Fruit fly (Drosophila melanogaster) whole organism, embryonic: ENCODE measurements around the gene CG13390.

Experiments
- Atf-2 ChIP-seq: fragments of 200-800 bp; sonication (Bioruptor generic); optimal IDR thresholded peaks from 2 replicates; lab custom pipeline; 2016; ENCODE audit warnings: missing biosample characterization, missing genetic modification characterization
- Bteb2 ChIP-seq: fragments of 200-800 bp; sonication (Bioruptor generic); optimal IDR thresholded peaks from 2 replicates; lab custom pipeline; 2016; ENCODE audit warnings: missing biosample characterization, missing genetic modification characterization
- CG10267 ChIP-seq: fragments of 200-800 bp; sonication (Bioruptor generic); optimal IDR thresholded peaks from 2 replicates; lab custom pipeline; 2018; ENCODE audit warnings: missing biosample characterization, mild to moderate bottlenecking, missing genetic modification characterization, moderate library complexity
- CG10959 ChIP-seq: fragments of 200-800 bp; sonication (Bioruptor generic); IDR thresholded peaks from 2 replicates; pipeline ENCODE4 v1.3.6; 2022; ENCODE audit warnings: missing biosample characterization, missing genetic modification characterization
- CG13287 ChIP-seq: fragments of 200-800 bp; sonication (Bioruptor generic); IDR thresholded peaks from 2 replicates; pipeline ENCODE4 v1.3.6; 2022; ENCODE audit warnings: missing biosample characterization, missing genetic modification characterization; ENCODE audit not compliant: partially characterized antibody
- CG1603 ChIP-seq: fragments of 200-800 bp; sonication (Bioruptor generic); optimal IDR thresholded peaks from 2 replicates; lab custom pipeline; 2019; ENCODE audit warnings: missing biosample characterization, mild to moderate bottlenecking, missing genetic modification characterization, moderate library complexity
- CG1647 ChIP-seq: fragments of 200-800 bp; sonication (Bioruptor generic); optimal IDR thresholded peaks from 3 replicates; lab custom pipeline; 2016; ENCODE audit warnings: missing biosample characterization, missing genetic modification characterization
- CG17612 ChIP-seq: fragments of 200-800 bp; sonication (Bioruptor generic); IDR thresholded peaks from 2 replicates; pipeline ENCODE4 v1.3.6; 2022; ENCODE audit warnings: missing biosample characterization, missing genetic modification characterization
- CG18619 ChIP-seq: fragments of 200-800 bp; sonication (Bioruptor generic); optimal IDR thresholded peaks from 3 replicates; lab custom pipeline; 2017; ENCODE audit warnings: missing biosample characterization, mild to moderate bottlenecking, missing genetic modification characterization
- CG2889 ChIP-seq: fragments of 200-800 bp; sonication (Bioruptor generic); IDR thresholded peaks from 3 replicates; pipeline ENCODE4 v1.3.6; 2022; ENCODE audit warnings: missing biosample characterization, missing genetic modification characterization
- CG30020 ChIP-seq: fragments of 200-800 bp; optimal IDR thresholded peaks from 2 replicates; lab custom pipeline; 2019; ENCODE audit warnings: missing biosample characterization, mild to moderate bottlenecking, missing genetic modification characterization, moderate library complexity
- CG31388 ChIP-seq: fragments of 200-800 bp; sonication (Bioruptor generic); optimal IDR thresholded peaks from 2 replicates; lab custom pipeline; 2016; ENCODE audit warnings: missing biosample characterization, missing genetic modification characterization
- CG32772 ChIP-seq: fragments of 200-800 bp; sonication (Bioruptor generic); IDR thresholded peaks from 2 replicates; pipeline ENCODE4 v1.3.6; 2022; ENCODE audit warnings: missing biosample characterization, missing genetic modification characterization
- CG6854 ChIP-seq: fragments of 200-800 bp; sonication (Bioruptor generic); optimal IDR thresholded peaks from 3 replicates; lab custom pipeline; 2017; ENCODE audit warnings: missing biosample characterization, mild to moderate bottlenecking, missing genetic modification characterization
- CG7372 ChIP-seq: fragments of 200-800 bp; sonication (Bioruptor generic); IDR thresholded peaks from 2 replicates; pipeline ENCODE4 v1.3.6; 2022; ENCODE audit warnings: missing biosample characterization, missing genetic modification characterization
- CG7745 ChIP-seq: fragments of 200-800 bp; sonication (Bioruptor generic); optimal IDR thresholded peaks from 2 replicates; lab custom pipeline; 2018; ENCODE audit warnings: missing biosample characterization, mild to moderate bottlenecking, missing genetic modification characterization, moderate library complexity
- CG8765 ChIP-seq: fragments of 200-800 bp; sonication (Bioruptor generic); IDR thresholded peaks from 2 replicates; pipeline ENCODE4 v1.3.6; 2022; ENCODE audit warnings: missing biosample characterization, missing genetic modification characterization
- CG8924 ChIP-seq: fragments of 200-800 bp; optimal IDR thresholded peaks from 3 replicates; lab custom pipeline; 2019; ENCODE audit warnings: missing biosample characterization, mild to moderate bottlenecking, missing genetic modification characterization, moderate library complexity
- D19A ChIP-seq: fragments of 200-800 bp; optimal IDR thresholded peaks from 3 replicates; lab custom pipeline; 2019; ENCODE audit warnings: missing biosample characterization, mild to moderate bottlenecking, missing genetic modification characterization, moderate library complexity
- Deaf1 ChIP-seq: fragments of 200-800 bp; optimal IDR thresholded peaks from 3 replicates; lab custom pipeline; 2019; ENCODE audit warnings: missing biosample characterization, mild to moderate bottlenecking, missing genetic modification characterization, moderate library complexity
- Ets65A ChIP-seq: fragments of 200-800 bp; sonication (Bioruptor generic); peaks from one replicate; lab custom pipeline; 2016; ENCODE audit warnings: missing biosample characterization, missing genetic modification characterization
- Mrtf ChIP-seq: fragments of 200-800 bp; sonication (Bioruptor generic); IDR thresholded peaks from 3 replicates; pipeline ENCODE4 v1.3.6; 2022; ENCODE audit warnings: missing biosample characterization, missing genetic modification characterization
- Myb ChIP-seq: fragments of 200-800 bp; sonication (Bioruptor generic); optimal IDR thresholded peaks from 2 replicates; lab custom pipeline; 2016; ENCODE audit warnings: missing biosample characterization, missing genetic modification characterization
- NC2β ChIP-seq: fragments of 200-800 bp; sonication (Bioruptor generic); optimal IDR thresholded peaks from 2 replicates; lab custom pipeline; 2016; ENCODE audit warnings: missing biosample characterization, missing genetic modification characterization
- Neu2 ChIP-seq: fragments of 200-800 bp; sonication (Bioruptor generic); optimal IDR thresholded peaks from 3 replicates; lab custom pipeline; 2016; ENCODE audit warnings: missing biosample characterization, missing genetic modification characterization, borderline replicate concordance
- Oli ChIP-seq: fragments of 200-800 bp; sonication (Bioruptor generic); optimal IDR thresholded peaks from 2 replicates; lab custom pipeline; 2018; ENCODE audit warnings: missing biosample characterization, mild to moderate bottlenecking, missing genetic modification characterization, moderate library complexity
- Opbp ChIP-seq: fragments of 200-800 bp; sonication (Bioruptor generic); IDR thresholded peaks from 3 replicates; pipeline ENCODE4 v1.3.6; 2022; ENCODE audit warnings: missing biosample characterization, missing genetic modification characterization; ENCODE audit not compliant: partially characterized antibody
- Poxn ChIP-seq: fragments of 200-800 bp; sonication (Bioruptor generic); IDR thresholded peaks from 2 replicates; pipeline ENCODE4 v1.3.6; 2022; ENCODE audit warnings: missing biosample characterization, missing genetic modification characterization
- Rx ChIP-seq: fragments of 200-800 bp; sonication (Bioruptor generic); IDR thresholded peaks from 2 replicates; pipeline ENCODE4 v1.3.6; 2022; ENCODE audit warnings: missing biosample characterization, missing genetic modification characterization
- Six4 ChIP-seq: fragments of 200-800 bp; sonication (Bioruptor generic); optimal IDR thresholded peaks from 2 replicates; lab custom pipeline; 2016; ENCODE audit warnings: missing biosample characterization, missing genetic modification characterization
- Sox100B ChIP-seq: fragments of 200-800 bp; sonication (Bioruptor generic); optimal IDR thresholded peaks from 3 replicates; lab custom pipeline; 2018; ENCODE audit warnings: missing biosample characterization, mild to moderate bottlenecking, missing genetic modification characterization
- Sry-β ChIP-seq: fragments of 200-800 bp; sonication (Bioruptor generic); optimal IDR thresholded peaks from 2 replicates; lab custom pipeline; 2018; ENCODE audit warnings: missing biosample characterization, mild to moderate bottlenecking, missing genetic modification characterization, moderate library complexity
- Trl ChIP-seq, 3 experiments: fragments of >200 bp in 2 of 3; fragments of 200-800 bp in 1 of 3; sonication (Bioruptor generic) in 1 of 3; optimal IDR thresholded peaks; 2 replicates in 1 of 3; 3 replicates in 2 of 3; lab custom pipeline; 2016 to 2017; ENCODE audit warnings: missing biosample characterization in 1 of 3, missing genetic modification characterization in 1 of 3
- chn ChIP-seq: fragments of 200-800 bp; sonication (Bioruptor generic); optimal IDR thresholded peaks from 2 replicates; lab custom pipeline; 2016; ENCODE audit warnings: missing biosample characterization, missing genetic modification characterization
- cwo ChIP-seq: fragments of 200-800 bp; sonication (Bioruptor generic); optimal IDR thresholded peaks from 3 replicates; lab custom pipeline; 2017; ENCODE audit warnings: missing biosample characterization, missing genetic modification characterization, mild to moderate bottlenecking, moderate library complexity, missing genetic modification reagents
- disco-r ChIP-seq: fragments of 200-800 bp; sonication (Bioruptor generic); optimal IDR thresholded peaks from 2 replicates; lab custom pipeline; 2016; ENCODE audit warnings: missing biosample characterization, missing genetic modification characterization
- grau ChIP-seq: fragments of 200-800 bp; optimal IDR thresholded peaks from 3 replicates; lab custom pipeline; 2019; ENCODE audit warnings: missing biosample characterization, mild to moderate bottlenecking, missing genetic modification characterization, moderate library complexity
- hbn ChIP-seq: fragments of 200-800 bp; sonication (Bioruptor generic); IDR thresholded peaks from 2 replicates; pipeline ENCODE4 v1.3.6; 2022; ENCODE audit warnings: missing biosample characterization, missing genetic modification characterization; ENCODE audit not compliant: partially characterized antibody
- her ChIP-seq: fragments of 200-800 bp; sonication (Bioruptor generic); optimal IDR thresholded peaks from 2 replicates; lab custom pipeline; 2016; ENCODE audit warnings: missing biosample characterization, missing genetic modification characterization
- klu ChIP-seq: fragments of 200-800 bp; sonication (Bioruptor generic); IDR thresholded peaks from 2 replicates; pipeline ENCODE4 v1.3.6; 2022; ENCODE audit warnings: missing biosample characterization, missing genetic modification characterization
- kni ChIP-seq: fragments of 200-800 bp; sonication (Bioruptor generic); optimal IDR thresholded peaks from 3 replicates; lab custom pipeline; 2017; ENCODE audit warnings: mild to moderate bottlenecking, missing biosample characterization, missing genetic modification reagents, missing genetic modification characterization
- maf-S ChIP-seq: fragments of 200-800 bp; sonication (Bioruptor generic); optimal IDR thresholded peaks from 2 replicates; lab custom pipeline; 2016; ENCODE audit warnings: missing biosample characterization, missing genetic modification characterization
- odd ChIP-seq: fragments of 200-800 bp; sonication (Bioruptor generic); optimal IDR thresholded peaks from 2 replicates; lab custom pipeline; 2017; ENCODE audit warnings: missing biosample characterization, mild to moderate bottlenecking, missing genetic modification characterization
- onecut ChIP-seq: fragments of 200-800 bp; sonication (Bioruptor generic); IDR thresholded peaks from 2 replicates; pipeline ENCODE4 v1.3.6; 2022; ENCODE audit warnings: missing biosample characterization, missing genetic modification characterization
- peb ChIP-seq: fragments of 200-800 bp; sonication (Bioruptor generic); IDR thresholded peaks from 2 replicates; pipeline ENCODE4 v1.3.6; 2022; ENCODE audit warnings: missing biosample characterization, missing genetic modification characterization
- ttk ChIP-seq: fragments of 200-800 bp; sonication (Bioruptor generic); IDR thresholded peaks from 2 replicates; pipeline ENCODE4 v2.1.2; 2022; ENCODE audit warnings: missing biosample characterization, missing genetic modification characterization
- vnd ChIP-seq: fragments of 200-800 bp; sonication (Bioruptor generic); IDR thresholded peaks from 3 replicates; pipeline ENCODE4 v1.3.6; 2022; ENCODE audit warnings: missing biosample characterization, missing genetic modification characterization; ENCODE audit not compliant: partially characterized antibody
- wek ChIP-seq: fragments of 200-800 bp; sonication (Bioruptor generic); optimal IDR thresholded peaks from 3 replicates; lab custom pipeline; 2018; ENCODE audit warnings: missing biosample characterization, mild to moderate bottlenecking, missing genetic modification characterization, moderate library complexity

CG13390 gene

DNA sequence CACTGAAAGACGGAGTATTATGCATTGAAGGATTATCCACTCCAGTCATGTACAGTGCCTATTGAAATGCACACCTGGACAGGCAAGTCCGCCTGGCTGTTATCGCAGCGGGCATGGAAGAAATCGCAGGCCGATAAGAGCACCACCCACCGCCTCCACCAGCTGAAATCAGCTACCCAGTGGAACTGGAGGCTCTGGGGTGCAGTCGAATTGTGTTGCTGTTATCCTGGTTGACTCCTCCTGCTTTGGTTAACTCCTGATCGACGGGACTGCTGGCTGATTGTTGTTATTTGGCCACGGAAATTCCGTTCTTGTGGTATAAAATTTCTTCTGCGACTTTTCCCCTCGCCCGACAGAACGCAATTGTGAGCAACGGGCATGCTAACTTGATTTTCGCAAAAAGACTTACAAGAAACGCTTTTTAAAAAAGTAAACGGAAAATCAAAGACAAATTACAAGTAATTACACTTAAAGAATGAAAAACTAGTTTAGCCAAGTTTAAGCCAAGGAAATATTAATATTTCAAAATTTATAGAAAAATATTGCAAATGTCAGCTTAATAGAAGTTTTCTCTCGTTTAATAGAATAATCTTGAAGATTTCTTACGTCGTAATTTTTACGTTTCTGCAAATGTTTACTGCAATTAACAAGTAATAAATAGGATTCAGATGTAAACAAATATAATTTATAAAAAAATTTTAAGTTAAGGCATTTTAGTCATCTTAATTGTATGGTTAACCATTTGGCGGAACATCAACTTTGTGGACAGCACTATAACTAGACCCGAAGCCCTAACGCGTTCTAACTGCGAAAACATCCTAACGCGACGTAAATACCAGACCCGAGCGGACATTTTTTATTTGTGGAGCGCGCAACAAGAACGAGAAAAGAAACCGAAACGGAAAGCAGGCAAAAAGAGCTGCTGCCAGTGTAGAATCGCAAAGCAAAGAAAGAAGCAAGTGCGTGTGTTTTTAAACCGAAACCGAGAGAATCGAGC, 38.6 kb upstream of the CG13390 start, which contains the start of the genes CG13398 and Akap200:
Gene CG13398 (minus strand): TSS at position 370 of the 997 bp plus-strand sequence.
Gene Akap200 (plus strand): TSS at position 804 of the 997 bp plus-strand sequence.
- TF ChIP-seq CG17612 (GFP tag; lab: Robert Waterston, UW) (no peak), Sry-β (peak; percentile 90), onecut (no peak), chn (GFP tag; lab: Kevin White, UChicago) (peak; percentile 50), CG6854 (no peak), CG2889 (no peak), Ets65A (no peak), CG8765 (GFP tag; lab: Robert Waterston, UW) (no peak), CG31388 (GFP tag; lab: Kevin White, UChicago) (no peak), CG32772 (no peak), NC2β (GFP tag; lab: Kevin White, UChicago) (no peak), disco-r (GFP tag; lab: Kevin White, UChicago) (no peak), CG18619 (GFP tag; lab: Kevin White, UChicago) (peak; percentile 4), Opbp (GFP tag; lab: Robert Waterston, UW) (peak; percentile 43; the same call in 1 of the 3 replicates), CG1603 (tag; lab: Kevin White, UChicago) (peak; percentile 34), odd (GFP tag; lab: Kevin White, UChicago) (no peak), CG1647 (GFP tag; lab: Kevin White, UChicago) (no peak), CG7372 (GFP tag; lab: Robert Waterston, UW) (no peak), peb (GFP tag; lab: Robert Waterston, UW) (no peak), maf-S (GFP tag; lab: Kevin White, UChicago) (no peak), her (peak; percentile 99), kni (GFP tag; lab: Kevin White, UChicago) (no peak), cwo (no peak), Oli (tag; lab: Kevin White, UChicago) (no peak), ttk (GFP tag; lab: Robert Waterston, UW) (no peak), CG30020 (peak; percentile 31), Bteb2 (GFP tag; lab: Kevin White, UChicago) (no peak), wek (GFP tag; lab: Kevin White, UChicago) (no peak), grau (tag; lab: Kevin White, UChicago) (peak; percentile 30), vnd (GFP tag; lab: Robert Waterston, UW) (no peak), klu (GFP tag; lab: Robert Waterston, UW) (0 out of 2 replicates have a peak, but pooled peaks have one; percentile 23), D19A (peak; percentile 41), Rx (no peak), CG8924 (tag; lab: Kevin White, UChicago) (peak; percentile 46), Six4 (GFP tag; lab: Kevin White, UChicago) (peak; percentile 21), Mrtf (no peak), Deaf1 (tag; lab: Kevin White, UChicago) (no peak), Trl (optimal IDR thresholded peaks at IDR 0.05; lab: Kevin White, UChicago) (no peak), Trl (GFP tag; optimal IDR thresholded peaks at IDR 0.05; lab: Kevin White, UChicago) (no peak), Myb (GFP tag; lab: Kevin White, UChicago) (peak; percentile 81), Poxn (GFP tag; lab: Robert Waterston, UW) (no peak), CG7745 (no peak), Sox100B (peak; percentile 44), CG13287 (0 out of 2 replicates have a peak, but pooled peaks have one; percentile 15), hbn (GFP tag; lab: Robert Waterston, UW) (no peak), Neu2 (GFP tag; lab: Kevin White, UChicago) (no peak), CG10267 (tag; lab: Kevin White, UChicago) (peak; percentile 47), CG10959 (GFP tag; lab: Robert Waterston, UW) (no peak), Atf-2 (GFP tag; lab: Kevin White, UChicago) (no peak)
